Worm (Caenorhabditis elegans): ENCODE data around the gene tdp-1.

DNA sequence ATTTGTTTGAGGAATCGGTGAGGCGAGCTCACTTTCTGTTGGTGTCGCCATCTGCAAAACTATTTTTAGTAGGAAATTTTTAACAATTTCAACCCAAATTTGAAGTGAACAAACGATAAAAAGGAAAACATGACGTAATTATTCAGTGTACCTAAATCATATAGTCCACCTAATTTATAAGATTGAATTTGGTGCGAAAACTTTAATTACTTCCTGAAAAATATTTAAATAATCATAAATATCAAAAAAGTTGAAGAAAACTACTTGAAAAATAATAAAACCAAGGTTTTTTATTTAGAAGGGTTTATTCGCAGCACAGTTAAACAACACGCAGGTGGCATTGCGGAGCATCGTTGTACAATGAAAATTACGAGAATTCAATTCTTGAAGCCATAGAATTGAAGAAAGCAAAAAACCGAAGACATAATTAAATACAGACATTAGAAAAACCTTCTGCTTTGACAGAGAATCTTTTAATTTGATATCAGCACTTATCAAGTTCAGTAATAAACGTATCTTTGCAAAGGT lies 24.0 kb upstream of the tdp-1 start, which contains the start of gene tomm-40:
- no peak for TF ChIP-seq ama-1 (optimal IDR thresholded peaks at IDR 0.05)
- TF ChIP-seq B0310.2 (tag; optimal IDR thresholded peaks at IDR 0.05): no peak
- TF ChIP-seq tbx-11 (GFP tag; IDR thresholded peaks at IDR 0.05): no peak
- TF ChIP-seq hmbx-1 (tag; optimal IDR thresholded peaks at IDR 0.05): no peak
- no peak for TF ChIP-seq tra-4 (tag; optimal IDR thresholded peaks at IDR 0.05)
- TF ChIP-seq flt-1 (GFP tag; IDR thresholded peaks at IDR 0.05): no peak

Data from whole organism, early embryonic.